Worm (Caenorhabditis elegans): ENCODE results near the gene aex-3.

Gene aex-3

DNA sequence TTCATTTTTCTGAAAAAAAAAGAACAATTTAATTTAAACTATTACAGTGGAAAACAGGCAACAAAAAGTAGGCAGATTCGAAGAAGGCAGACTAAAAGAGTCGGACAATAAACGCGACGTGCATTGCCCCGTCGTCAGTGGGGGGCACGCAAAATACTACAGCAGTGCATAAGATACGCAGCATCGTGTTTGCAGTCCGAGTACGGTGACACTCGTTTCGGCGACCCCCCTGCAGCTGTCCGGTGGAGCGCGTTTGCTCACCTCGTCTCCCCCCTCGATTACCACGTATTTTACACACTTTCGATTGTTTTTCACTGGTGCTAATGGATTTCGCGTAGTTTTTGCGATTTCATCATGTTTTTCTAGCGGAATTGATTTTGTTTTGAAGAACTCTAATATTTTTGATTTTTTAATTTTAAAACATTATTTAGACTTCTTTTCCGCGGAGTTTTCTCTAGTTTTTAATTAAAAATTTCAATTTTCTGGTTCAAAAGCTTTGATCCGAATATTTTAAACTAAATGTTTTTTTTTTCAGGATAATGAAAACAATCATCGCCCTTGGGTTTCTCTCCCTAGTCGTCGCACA, 8.6 kb upstream of the aex-3 start, which contains the start of the genes trap-2 and ile-2 (continued):
- TF ChIP-seq pha-4 (tag; optimal IDR thresholded peaks at IDR 0.05) (peak; percentile 96), nhr-28 (tag; optimal IDR thresholded peaks at IDR 0.05) (no peak), ceh-83 (GFP tag; optimal IDR thresholded peaks at IDR 0.05) (no peak), unc-120 (tag; optimal IDR thresholded peaks at IDR 0.05; ENCODE audit: poor library complexity, severe bottlenecking) (peak; percentile 80)

DNA sequence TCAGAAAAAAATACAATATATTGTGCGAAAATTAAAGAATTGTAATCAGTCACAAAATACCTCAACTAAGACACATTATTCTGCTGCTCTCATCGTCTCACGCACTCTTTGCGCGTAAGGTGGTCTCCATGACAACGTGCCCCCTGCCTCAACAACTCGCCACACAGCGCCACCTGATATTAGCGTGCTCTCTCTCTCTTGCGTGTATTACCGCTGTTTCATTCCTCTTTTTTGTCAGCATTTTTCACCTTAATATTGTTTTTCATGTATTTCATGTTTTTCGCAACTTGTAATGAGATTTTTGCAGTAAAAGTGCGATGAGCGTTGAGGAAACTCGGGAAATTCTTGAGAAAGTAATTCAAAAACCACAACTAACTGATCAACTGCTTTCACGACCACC, 3.9 kb upstream of the aex-3 start, which contains the start of gene dyf-11:
dyf-11 (plus strand) TSS at position 301 of the 400 bp plus-strand sequence.
- TF ChIP-seq nhr-76 (tag; optimal IDR thresholded peaks at IDR 0.05) (no peak), nhr-28 (tag; optimal IDR thresholded peaks at IDR 0.05) (no peak), flh-1 (GFP tag; optimal IDR thresholded peaks at IDR 0.05) (no peak), ces-1 (GFP tag; optimal IDR thresholded peaks at IDR 0.05) (no peak)

DNA sequence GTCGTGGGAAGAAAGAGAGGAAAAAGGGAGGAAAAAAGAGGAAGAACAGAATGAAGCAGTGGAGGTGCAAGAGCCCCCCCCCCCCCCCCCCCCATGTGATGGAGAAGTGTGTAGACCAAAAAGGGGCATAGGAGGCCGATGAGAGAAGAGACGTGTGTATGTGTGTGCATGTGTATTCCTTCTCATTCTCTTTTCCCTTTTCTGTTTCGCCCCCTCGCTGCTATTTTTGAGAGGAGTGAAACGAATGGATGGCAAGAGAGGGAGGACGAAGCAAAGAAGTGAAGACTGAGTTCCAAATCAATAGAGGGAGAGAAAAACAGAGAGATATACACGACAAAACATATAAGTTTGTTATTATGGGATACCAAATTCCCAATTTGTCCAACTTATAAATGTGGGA, 1.0 kb upstream of the aex-3 start:
- no peak for TF ChIP-seq elt-3 (tag; optimal IDR thresholded peaks at IDR 0.05)
- no peak for TF ChIP-seq nhr-28 (tag; optimal IDR thresholded peaks at IDR 0.05)
- TF ChIP-seq drap-1 (GFP tag; optimal IDR thresholded peaks at IDR 0.05), result peak; percentile 51
- TF ChIP-seq M03D4.4 (tag; optimal IDR thresholded peaks at IDR 0.05), result peak; percentile 27
- TF ChIP-seq pha-4 (tag; optimal IDR thresholded peaks at IDR 0.05), result peak; percentile 33
- peak; percentile 61 for TF ChIP-seq sptf-1 (tag; optimal IDR thresholded peaks at IDR 0.05)
- TF ChIP-seq unc-120 (tag; optimal IDR thresholded peaks at IDR 0.05; ENCODE audit: poor library complexity, severe bottlenecking), result peak; percentile 12
- peak; percentile 46 for TF ChIP-seq mep-1 (tag; optimal IDR thresholded peaks at IDR 0.05)
- peak; percentile 72 for TF ChIP-seq mls-2 (tag; optimal IDR thresholded peaks at IDR 0.05)
- no peak for TF ChIP-seq zip-8 (tag; optimal IDR thresholded peaks at IDR 0.05)
- peak; percentile 85 for TF ChIP-seq ces-1 (GFP tag; optimal IDR thresholded peaks at IDR 0.05)

DNA sequence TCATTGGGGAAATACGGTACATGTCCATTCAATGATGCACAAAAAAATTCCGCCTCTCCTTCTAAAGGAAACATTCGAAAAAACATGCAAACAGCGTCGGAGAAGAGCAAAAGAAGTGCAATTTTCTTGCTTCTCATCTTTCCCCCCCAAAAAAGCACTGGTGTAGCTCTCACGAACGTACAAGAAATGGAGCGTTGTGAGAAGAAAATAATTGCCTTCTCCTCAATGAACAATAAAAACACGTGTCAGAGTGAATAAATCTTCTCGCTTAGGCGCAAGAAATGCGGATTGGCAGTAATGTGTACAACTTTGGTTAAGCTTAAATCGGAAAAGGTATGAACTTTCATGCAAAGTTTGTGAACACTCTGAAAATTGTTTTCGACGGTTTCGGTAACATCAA, 11.2 kb downstream of the aex-3 start:
- TF ChIP-seq pha-4 (tag; optimal IDR thresholded peaks at IDR 0.05) (no peak), cnd-1 (tag; optimal IDR thresholded peaks at IDR 0.05) (no peak), unc-62 (GFP tag; optimal IDR thresholded peaks at IDR 0.05) (no peak), nhr-2 (tag; optimal IDR thresholded peaks at IDR 0.05) (no peak), lsy-2 (tag; optimal IDR thresholded peaks at IDR 0.05) (no peak), snpc-4 (tag; optimal IDR thresholded peaks at IDR 0.05) (no peak), drap-1 (GFP tag; optimal IDR thresholded peaks at IDR 0.05) (no peak), ztf-11 (tag; optimal IDR thresholded peaks at IDR 0.05) (no peak), bed-3 (GFP tag; optimal IDR thresholded peaks at IDR 0.05) (no peak), mep-1 (tag; optimal IDR thresholded peaks at IDR 0.05) (no peak), unc-39 (tag; optimal IDR thresholded peaks at IDR 0.05) (no peak)

DNA sequence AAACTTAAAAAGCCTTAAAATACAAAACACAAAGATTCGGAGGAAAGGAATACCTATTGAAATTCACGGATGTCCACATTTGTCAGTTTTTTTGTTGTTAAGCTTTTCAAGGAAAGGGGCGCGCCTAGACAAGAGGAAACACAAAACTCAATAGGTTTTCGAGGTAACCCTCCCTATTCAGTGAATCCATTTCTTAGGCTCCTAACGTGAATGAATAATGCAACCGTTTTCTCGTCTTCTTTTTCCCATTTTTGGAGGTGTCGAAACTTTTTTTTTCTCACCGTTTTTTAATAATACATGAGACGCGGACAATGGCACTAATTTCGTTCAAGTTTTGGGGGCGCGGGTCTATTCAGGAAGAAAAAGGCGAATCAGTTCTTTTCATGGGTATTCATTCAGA, 22.5 kb downstream of the aex-3 start:
- no peak for TF ChIP-seq sptf-1 (tag; optimal IDR thresholded peaks at IDR 0.05)
- no peak for TF ChIP-seq zip-8 (tag; optimal IDR thresholded peaks at IDR 0.05)
- no peak for TF ChIP-seq cnd-1 (tag; optimal IDR thresholded peaks at IDR 0.05)
- TF ChIP-seq pha-4 (tag; optimal IDR thresholded peaks at IDR 0.05), result no peak
- no peak for TF ChIP-seq hlh-1 (tag; optimal IDR thresholded peaks at IDR 0.05)
- TF ChIP-seq ham-2 (GFP tag; optimal IDR thresholded peaks at IDR 0.05), result no peak
- no peak for TF ChIP-seq bed-3 (GFP tag; optimal IDR thresholded peaks at IDR 0.05)
- no peak for TF ChIP-seq blmp-1 (tag; optimal IDR thresholded peaks at IDR 0.05)
- TF ChIP-seq snpc-4 (tag; optimal IDR thresholded peaks at IDR 0.05), result no peak
- TF ChIP-seq nhr-12 (tag; optimal IDR thresholded peaks at IDR 0.05), result no peak
- TF ChIP-seq ztf-11 (tag; optimal IDR thresholded peaks at IDR 0.05), result no peak
- TF ChIP-seq unc-39 (tag; optimal IDR thresholded peaks at IDR 0.05), result no peak
- TF ChIP-seq mep-1 (tag; optimal IDR thresholded peaks at IDR 0.05), result no peak
- no peak for TF ChIP-seq M03D4.4 (tag; optimal IDR thresholded peaks at IDR 0.05)
- no peak for TF ChIP-seq tbx-8 (GFP tag; optimal IDR thresholded peaks at IDR 0.05)
- no peak for TF ChIP-seq lsy-2 (tag; optimal IDR thresholded peaks at IDR 0.05)
- TF ChIP-seq ceh-39 (tag; optimal IDR thresholded peaks at IDR 0.05), result no peak

DNA sequence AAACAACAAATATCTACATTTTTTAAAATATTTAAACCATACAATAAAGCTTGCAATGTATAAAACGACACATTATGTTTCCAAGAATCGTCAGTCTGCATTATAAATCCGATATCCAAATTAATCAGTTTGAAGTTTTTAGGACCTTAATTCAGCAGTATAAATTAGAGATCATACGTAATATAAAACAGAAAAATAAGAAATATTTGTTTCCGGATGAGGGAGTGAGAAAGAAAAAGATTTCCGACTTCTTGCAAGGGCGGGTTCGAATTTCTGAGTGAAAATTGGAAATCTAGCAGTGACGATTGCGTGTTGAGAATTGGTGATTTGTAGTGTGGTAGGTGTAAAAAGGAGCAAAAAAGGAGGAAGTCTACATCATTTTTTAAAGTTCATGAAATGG, 24.0 kb downstream of the aex-3 start, which contains the start of gene npr-19:
npr-19 (minus strand) TSS at position 101 of the 400 bp plus-strand sequence.
- TF ChIP-seq zip-8 (tag; optimal IDR thresholded peaks at IDR 0.05) (no peak), hlh-1 (tag; optimal IDR thresholded peaks at IDR 0.05) (no peak), mab-5 (tag; optimal IDR thresholded peaks at IDR 0.05) (no peak), unc-39 (tag; optimal IDR thresholded peaks at IDR 0.05) (no peak), mls-2 (tag; optimal IDR thresholded peaks at IDR 0.05) (no peak), nhr-12 (tag; optimal IDR thresholded peaks at IDR 0.05) (no peak), mep-1 (tag; optimal IDR thresholded peaks at IDR 0.05) (no peak), nhr-76 (tag; optimal IDR thresholded peaks at IDR 0.05) (no peak), drap-1 (GFP tag; optimal IDR thresholded peaks at IDR 0.05) (no peak), elt-1 (tag; optimal IDR thresholded peaks at IDR 0.05; ENCODE audit: borderline replicate concordance, insufficient read depth) (no peak), nhr-28 (tag; optimal IDR thresholded peaks at IDR 0.05) (no peak), unc-120 (tag; optimal IDR thresholded peaks at IDR 0.05; ENCODE audit: poor library complexity, severe bottlenecking) (no peak), nhr-237 (tag; optimal IDR thresholded peaks at IDR 0.05) (no peak), ztf-11 (tag; optimal IDR thresholded peaks at IDR 0.05) (no peak), snpc-4 (tag; optimal IDR thresholded peaks at IDR 0.05) (no peak), M03D4.4 (tag; optimal IDR thresholded peaks at IDR 0.05) (no peak), ceh-83 (GFP tag; optimal IDR thresholded peaks at IDR 0.05) (no peak), flh-1 (GFP tag; optimal IDR thresholded peaks at IDR 0.05) (no peak), ceh-39 (tag; optimal IDR thresholded peaks at IDR 0.05) (no peak), nhr-2 (tag; optimal IDR thresholded peaks at IDR 0.05) (no peak)
